Worm (Caenorhabditis elegans): Measurements from ENCODE around the gene alh-3.

The alh-3 gene

ce11 chrIV:10978641-10979040 lies 43.8 kb upstream of the alh-3 start:
- 0 out of 2 replicates have a peak, but pooled peaks have one; percentile 9 for TF ChIP-seq hmg-1.2 (GFP tag; IDR thresholded peaks at IDR 0.05)
- TF ChIP-seq ceh-100 (GFP tag; IDR thresholded peaks at IDR 0.05) = no peak

ce11 chrIV:10979689-10980088 lies 42.7 kb upstream of the alh-3 start:
- TF ChIP-seq snpc-1.1 (tag; optimal IDR thresholded peaks at IDR 0.05; ENCODE audit: insufficient read depth) = no peak
- TF ChIP-seq F49E8.2 (tag; optimal IDR thresholded peaks at IDR 0.05; ENCODE audit: insufficient read depth) = no peak
- TF ChIP-seq K12H6.12 (tag; optimal IDR thresholded peaks at IDR 0.05) = peak; percentile 1
- 0 out of 2 replicates have a peak, but pooled peaks have one; percentile 12 for TF ChIP-seq zfh-2 (GFP tag; conservative IDR thresholded peaks at IDR 0.05)
- no peak for TF ChIP-seq ceh-79 (tag; optimal IDR thresholded peaks at IDR 0.05)
- TF ChIP-seq attf-6 (GFP tag; IDR thresholded peaks at IDR 0.05) = no peak
- TF ChIP-seq B0261.1 (tag; optimal IDR thresholded peaks at IDR 0.05) = no peak
- TF ChIP-seq ztf-22 (GFP tag; optimal IDR thresholded peaks at IDR 0.05) = no peak
- TF ChIP-seq nfya-2 (GFP tag; IDR thresholded peaks at IDR 0.05) = no peak
- no peak for TF ChIP-seq lin-54 (GFP tag; optimal IDR thresholded peaks at IDR 0.05)
- no peak for TF ChIP-seq sdz-38 (tag; optimal IDR thresholded peaks at IDR 0.05)
- no peak for TF ChIP-seq Y79H2A.3 (GFP tag; conservative IDR thresholded peaks at IDR 0.05)
- no peak for TF ChIP-seq Y53F4B.3 (GFP tag; IDR thresholded peaks at IDR 0.05)
- no peak for TF ChIP-seq let-526 (GFP tag; IDR thresholded peaks at IDR 0.05)
- no peak for TF ChIP-seq lsy-27 (tag; optimal IDR thresholded peaks at IDR 0.05; ENCODE audit: borderline replicate concordance, insufficient read depth)
- TF ChIP-seq ztf-18 (tag; optimal IDR thresholded peaks at IDR 0.05) = no peak
- no peak for TF ChIP-seq lin-26 (GFP tag; IDR thresholded peaks at IDR 0.05)
- no peak for TF ChIP-seq Y95B8A.8 (GFP tag; IDR thresholded peaks at IDR 0.05)
- no peak for TF ChIP-seq cebp-1 (GFP tag; IDR thresholded peaks at IDR 0.05)
- TF ChIP-seq cebp-1 (tag; optimal IDR thresholded peaks at IDR 0.05) = peak; percentile 19
- TF ChIP-seq pbrm-1 (GFP tag; IDR thresholded peaks at IDR 0.05) = no peak
- no peak for TF ChIP-seq madf-6 (GFP tag; IDR thresholded peaks at IDR 0.05)
- TF ChIP-seq madf-10 (tag; optimal IDR thresholded peaks at IDR 0.05) = no peak
- TF ChIP-seq F52B5.7 (tag; optimal IDR thresholded peaks at IDR 0.05) = no peak
- TF ChIP-seq chd-7 (tag; optimal IDR thresholded peaks at IDR 0.05) = no peak

- TF ChIP-seq hsf-1 (GFP tag; IDR thresholded peaks at IDR 0.05) = peak; percentile 83
- no peak for TF ChIP-seq ztf-26 (tag; optimal IDR thresholded peaks at IDR 0.05)
- TF ChIP-seq nfyb-1 (GFP tag; IDR thresholded peaks at IDR 0.05) = no peak
- TF ChIP-seq rpc-1 (optimal IDR thresholded peaks at IDR 0.05) = peak; percentile 24
- TF ChIP-seq rpc-1 (tag; optimal IDR thresholded peaks at IDR 0.05) = no peak
- TF ChIP-seq hmg-1.2 (GFP tag; IDR thresholded peaks at IDR 0.05) = peak; percentile 46; the same call in 1 of the 2 replicates
Observed at ce11 chrIV:10980628-10981027, 41.8 kb upstream of the alh-3 start.

ce11 chrIV:10981761-10982160 lies 40.6 kb upstream of the alh-3 start, which contains the start of gene Y43E12A.2:
Y43E12A.2 (plus strand) TSS chrIV:10982061.
- no peak for TF ChIP-seq ceh-58 (GFP tag; IDR thresholded peaks at IDR 0.05)
- no peak for TF ChIP-seq pbrm-1 (GFP tag; IDR thresholded peaks at IDR 0.05)
- no peak for TF ChIP-seq F57C9.4 (tag; optimal IDR thresholded peaks at IDR 0.05)
- no peak for TF ChIP-seq ccch-3 (GFP tag; optimal IDR thresholded peaks at IDR 0.05)
- no peak for TF ChIP-seq sea-2 (GFP tag; IDR thresholded peaks at IDR 0.05)

All from whole organism, young adult.